Worm (Caenorhabditis elegans) whole organism, L4 larva: ENCODE data around the gene irld-49.

Source experiments
- F10B5.3 ChIP-seq: sonication (generic microtip); optimal IDR thresholded peaks from 2 replicates; lab custom pipeline; 2016; ENCODE audit warnings: mild to moderate bottlenecking, missing genetic modification characterization, missing compliant biosample characterization
- R02D3.7 ChIP-seq: fragments of 150-350 bp; sonication (generic microtip); optimal IDR thresholded peaks from 3 replicates; lab custom pipeline; 2014; ENCODE audit warnings: missing biosample characterization, missing genetic modification characterization
- T20F7.1 ChIP-seq: fragments of 200-800 bp; sonication (Bioruptor generic); optimal IDR thresholded peaks from 2 replicates; lab custom pipeline; 2018; ENCODE audit warnings: mild to moderate bottlenecking, missing genetic modification characterization, missing compliant biosample characterization
- T26A8.4 ChIP-seq: fragments of 200-800 bp; sonication (Bioruptor generic); IDR thresholded peaks from 2 replicates; pipeline ENCODE4 v1.3.6; 2022; ENCODE audit warnings: missing genetic modification characterization, missing compliant biosample characterization
- Y75B8A.6 ChIP-seq: fragments of 200-800 bp; sonication (Bioruptor generic); IDR thresholded peaks from 2 replicates; pipeline ENCODE4 v1.3.6; 2022; ENCODE audit warnings: missing genetic modification reagents, missing genetic modification characterization, missing compliant biosample characterization
- ZK546.5 ChIP-seq, 2 experiments: sonication (generic microtip); optimal IDR thresholded peaks; 2 replicates each; lab custom pipeline; 2017; ENCODE audit warnings: missing biosample characterization in 2 of 2, missing genetic modification characterization in 2 of 2
- attf-4 ChIP-seq: sonication (generic microtip); optimal IDR thresholded peaks from 3 replicates; lab custom pipeline; 2017; ENCODE audit warnings: missing biosample characterization, missing genetic modification characterization
- ceh-28 ChIP-seq: fragments of 150-350 bp; optimal IDR thresholded peaks from 2 replicates; lab custom pipeline; 2014; ENCODE audit warnings: missing biosample characterization, missing genetic modification reagents, missing genetic modification characterization
- ces-1 ChIP-seq: fragments of 150-350 bp; sonication (generic microtip); optimal IDR thresholded peaks from 4 replicates; lab custom pipeline; 2014; ENCODE audit warnings: missing biosample characterization, missing genetic modification reagents, missing genetic modification characterization
- ctbp-1 ChIP-seq: fragments of 200-800 bp; sonication (Bioruptor generic); IDR thresholded peaks from 2 replicates; pipeline ENCODE4 v1.3.6; 2022; ENCODE audit warnings: missing genetic modification reagents, missing genetic modification characterization, missing compliant biosample characterization
- daf-19 ChIP-seq: fragments of 200-800 bp; sonication (Bioruptor generic); conservative IDR thresholded peaks from 2 replicates; pipeline ENCODE4 v1.3.6; 2022; ENCODE audit warnings: missing genetic modification characterization, missing compliant biosample characterization
- dpl-1 ChIP-seq: fragments of 150-350 bp; optimal IDR thresholded peaks from 2 replicates; lab custom pipeline; 2014; ENCODE audit warnings: missing biosample characterization, missing genetic modification reagents, missing genetic modification characterization
- hif-1 ChIP-seq, 2 experiments: sonication (generic microtip); optimal IDR thresholded peaks; 2 replicates each; lab custom pipeline; 2016 to 2017; ENCODE audit warnings: missing compliant biosample characterization in 2 of 2, missing genetic modification characterization in 2 of 2, missing genetic modification reagents in 2 of 2, missing genotype in 2 of 2, mild to moderate bottlenecking in 1 of 2
- hlh-11 ChIP-seq: fragments of 200-800 bp; sonication (Bioruptor generic); optimal IDR thresholded peaks from 2 replicates; lab custom pipeline; 2018; ENCODE audit warnings: mild to moderate bottlenecking, missing genetic modification characterization, missing compliant biosample characterization
- hlh-30 ChIP-seq: sonication (generic microtip); optimal IDR thresholded peaks from 2 replicates; lab custom pipeline; 2017; ENCODE audit warnings: antibody characterized with exemption, mild to moderate bottlenecking, missing genetic modification characterization, missing compliant biosample characterization; ENCODE audit not compliant: insufficient read depth
- hmg-1.1 ChIP-seq: fragments of 200-800 bp; sonication (Bioruptor generic); IDR thresholded peaks from 2 replicates; pipeline ENCODE4 v1.3.6; 2022; ENCODE audit warnings: missing genetic modification reagents, missing genetic modification characterization, missing compliant biosample characterization
- lin-1 ChIP-seq: fragments of 200-800 bp; sonication (Bioruptor generic); IDR thresholded peaks from 2 replicates; pipeline ENCODE4 v1.3.6; 2022; ENCODE audit warnings: missing genetic modification reagents, missing genetic modification characterization, missing compliant biosample characterization
- lin-15B ChIP-seq: fragments of 150-350 bp; sonication (generic microtip); optimal IDR thresholded peaks from 3 replicates; lab custom pipeline; 2014; ENCODE audit warnings: missing biosample characterization, missing genetic modification characterization
- lin-29 ChIP-seq: fragments of 200-800 bp; sonication (Bioruptor generic); IDR thresholded peaks from 2 replicates; pipeline ENCODE4 v1.3.6; 2022; ENCODE audit warnings: missing genetic modification reagents, missing genetic modification characterization, missing compliant biosample characterization
- lir-3 ChIP-seq: sonication (generic microtip); optimal IDR thresholded peaks from 2 replicates; lab custom pipeline; 2016; ENCODE audit warnings: mild to moderate bottlenecking, missing genetic modification characterization, missing compliant biosample characterization
- madf-5 ChIP-seq, 2 experiments: fragments of 200-800 bp; sonication (Bioruptor generic); IDR thresholded peaks; 2 replicates each; pipeline ENCODE4 v1.3.6; 2022; ENCODE audit warnings: missing compliant biosample characterization in 2 of 2, missing genetic modification characterization in 2 of 2
- madf-9 ChIP-seq: fragments of 200-800 bp; sonication (Bioruptor generic); conservative IDR thresholded peaks from 2 replicates; pipeline ENCODE4 v1.3.6; 2022; ENCODE audit warnings: missing genetic modification reagents, missing genetic modification characterization, missing compliant biosample characterization
- mdl-1 ChIP-seq, 2 experiments: fragments of 150-350 bp in 1 of 2; sonication (generic microtip) in 1 of 2; optimal IDR thresholded peaks; 2 replicates each; lab custom pipeline; 2014 to 2017; ENCODE audit warnings: missing biosample characterization in 2 of 2, missing genetic modification characterization in 2 of 2
- nhr-11 ChIP-seq: fragments of 150-350 bp; optimal IDR thresholded peaks from 2 replicates; lab custom pipeline; 2014; ENCODE audit warnings: missing biosample characterization, missing genetic modification characterization
- nhr-237 ChIP-seq: sonication (generic microtip); optimal IDR thresholded peaks from 2 replicates; lab custom pipeline; 2017; ENCODE audit warnings: missing biosample characterization, missing genetic modification characterization
- nhr-28 ChIP-seq: fragments of 150-350 bp; optimal IDR thresholded peaks from 2 replicates; lab custom pipeline; 2014; ENCODE audit warnings: missing biosample characterization, missing genetic modification characterization
- nhr-41 ChIP-seq: fragments of 200-800 bp; sonication (Bioruptor generic); IDR thresholded peaks from 2 replicates; pipeline ENCODE4 v1.3.6; 2022; ENCODE audit warnings: missing genetic modification reagents, missing genetic modification characterization, missing compliant biosample characterization
- nhr-48 ChIP-seq: sonication (generic microtip); optimal IDR thresholded peaks from 2 replicates; lab custom pipeline; 2016; ENCODE audit warnings: mild to moderate bottlenecking, missing genetic modification characterization, missing compliant biosample characterization
- nhr-6 ChIP-seq: fragments of 150-350 bp; optimal IDR thresholded peaks from 2 replicates; lab custom pipeline; 2014; ENCODE audit warnings: missing biosample characterization, missing genetic modification characterization
- pha-4 ChIP-seq, 2 experiments: fragments of 150-350 bp in 1 of 2; fragments of 200-800 bp in 1 of 2; sonication (Bioruptor generic) in 1 of 2; IDR thresholded peaks in 1 of 2; optimal IDR thresholded peaks in 1 of 2; 2 replicates each; pipeline versions ENCODE4 v1.3.6 to Lab custom; 2014 to 2022; ENCODE audit warnings: missing genetic modification characterization in 2 of 2, missing genetic modification reagents in 2 of 2, missing biosample characterization in 1 of 2, missing compliant biosample characterization in 1 of 2
- php-3 ChIP-seq: fragments of 200-800 bp; sonication (Bioruptor generic); IDR thresholded peaks from 2 replicates; pipeline ENCODE4 v1.3.6; 2022; ENCODE audit warnings: missing genetic modification reagents, missing genetic modification characterization, missing compliant biosample characterization
- pqm-1 ChIP-seq: sonication (generic microtip); optimal IDR thresholded peaks from 2 replicates; lab custom pipeline; 2017; ENCODE audit warnings: missing biosample characterization, missing genetic modification characterization
- rbr-2 ChIP-seq: sonication (generic microtip); optimal IDR thresholded peaks from 2 replicates; lab custom pipeline; 2016; ENCODE audit warnings: missing genotype, missing genetic modification characterization, missing compliant biosample characterization
- snpc-4 ChIP-seq: fragments of 150-350 bp; optimal IDR thresholded peaks from 2 replicates; lab custom pipeline; 2014; ENCODE audit warnings: missing biosample characterization, missing genetic modification characterization
- spr-1 ChIP-seq: sonication (generic microtip); optimal IDR thresholded peaks from 2 replicates; lab custom pipeline; 2016; ENCODE audit warnings: mild to moderate bottlenecking, missing genetic modification characterization, missing compliant biosample characterization
- spr-3 ChIP-seq: fragments of 200-800 bp; sonication (Bioruptor generic); optimal IDR thresholded peaks from 2 replicates; lab custom pipeline; 2018; ENCODE audit warnings: mild to moderate bottlenecking, missing genetic modification characterization, missing compliant biosample characterization
- tra-1 ChIP-seq: fragments of 200-800 bp; sonication (Bioruptor generic); IDR thresholded peaks from 2 replicates; pipeline ENCODE4 v1.3.6; 2022; ENCODE audit warnings: missing genetic modification reagents, missing genetic modification characterization, missing compliant biosample characterization
- unc-39 ChIP-seq: sonication (generic microtip); optimal IDR thresholded peaks from 2 replicates; lab custom pipeline; 2017; ENCODE audit warnings: missing biosample characterization, missing genetic modification characterization
- vab-7 ChIP-seq: fragments of 200-800 bp; sonication (Bioruptor generic); IDR thresholded peaks from 2 replicates; pipeline ENCODE4 v1.3.6; 2022; ENCODE audit warnings: missing genetic modification reagents, missing genetic modification characterization, missing compliant biosample characterization
- zfp-2 ChIP-seq: sonication (generic microtip); optimal IDR thresholded peaks from 2 replicates; lab custom pipeline; 2016; ENCODE audit warnings: mild to moderate bottlenecking, missing genetic modification characterization, missing compliant biosample characterization
- zfp-3 ChIP-seq: fragments of 200-800 bp; sonication (Bioruptor generic); conservative IDR thresholded peaks from 2 replicates; pipeline ENCODE4 v1.3.6; 2022; ENCODE audit warnings: missing genetic modification reagents, missing genetic modification characterization, missing compliant biosample characterization
- zip-2 ChIP-seq: fragments of 150-350 bp; optimal IDR thresholded peaks from 2 replicates; lab custom pipeline; 2014; ENCODE audit warnings: missing biosample characterization, missing genetic modification characterization
- ztf-7 ChIP-seq: fragments of 150-350 bp; optimal IDR thresholded peaks from 2 replicates; lab custom pipeline; 2014; ENCODE audit warnings: missing biosample characterization, missing genetic modification characterization

The irld-49 gene

DNA sequence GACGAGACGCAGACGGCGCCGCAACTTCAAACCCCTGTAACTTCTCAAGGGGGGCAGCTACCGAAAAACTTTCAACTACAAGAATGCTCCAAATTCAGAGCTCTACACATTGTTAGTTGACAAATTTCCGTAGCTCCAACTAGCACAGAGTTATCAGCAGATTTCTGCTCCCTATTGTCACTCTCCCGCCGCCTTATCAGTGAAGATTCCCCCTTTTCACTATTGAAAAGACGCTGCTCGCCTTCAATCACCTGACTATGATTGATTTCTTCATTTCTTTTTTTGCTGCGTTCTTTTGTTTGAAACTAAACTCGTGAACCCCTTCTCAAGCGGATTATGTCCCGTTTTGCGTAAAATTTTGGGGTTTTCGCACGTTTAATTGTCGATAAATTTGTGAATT, 21.6 kb upstream of the irld-49 start (continued):
- TF ChIP-seq madf-9 (GFP tag; lab: Robert Waterston, UW) (no peak), pqm-1 (tag; lab: Kevin White, UChicago) (peak; percentile 41), nhr-48 (tag; lab: Kevin White, UChicago) (no peak), hlh-11 (tag; lab: Kevin White, UChicago) (peak; percentile 49), spr-1 (tag; lab: Kevin White, UChicago) (no peak), zfp-3 (GFP tag; lab: Robert Waterston, UW) (no peak), spr-3 (no peak), R02D3.7 (tag; lab: Kevin White, UChicago) (no peak), lir-3 (no peak), madf-5 (GFP tag; IDR thresholded peaks at IDR 0.05; lab: Robert Waterston, UW) (no peak), hmg-1.1 (GFP tag; lab: Robert Waterston, UW) (no peak), lin-1 (peak; percentile 10; the same call in 1 of the 2 replicates), nhr-41 (no peak), attf-4 (tag; lab: Kevin White, UChicago) (no peak), ztf-7 (tag; lab: Kevin White, UChicago) (no peak), nhr-6 (no peak), nhr-11 (tag; lab: Kevin White, UChicago) (no peak), rbr-2 (tag; lab: Kevin White, UChicago) (no peak), dpl-1 (no peak), lin-29 (GFP tag; lab: Robert Waterston, UW) (no peak), mdl-1 (tag; optimal IDR thresholded peaks at IDR 0.05; lab: Kevin White, UChicago) (no peak), pha-4 (GFP tag; IDR thresholded peaks at IDR 0.05; lab: Robert Waterston, UW) (no peak), pha-4 (tag; optimal IDR thresholded peaks at IDR 0.05; lab: Kevin White, UChicago) (no peak), lin-15B (tag; lab: Kevin White, UChicago) (no peak), vab-7 (GFP tag; lab: Robert Waterston, UW) (no peak), hlh-30 (tag; lab: Kevin White, UChicago) (peak; percentile 45), ZK546.5 (tag; optimal IDR thresholded peaks at IDR 0.05; lab: Kevin White, UChicago) (no peak), php-3 (GFP tag; lab: Robert Waterston, UW) (no peak), zip-2 (no peak), daf-19 (GFP tag; lab: Robert Waterston, UW) (no peak), T20F7.1 (GFP tag; lab: Kevin White, UChicago) (no peak), ctbp-1 (GFP tag; lab: Robert Waterston, UW) (no peak), ces-1 (GFP tag; lab: Kevin White, UChicago) (no peak), ceh-28 (no peak), nhr-237 (tag; lab: Kevin White, UChicago) (no peak), nhr-28 (tag; lab: Kevin White, UChicago) (peak; percentile 17), F10B5.3 (tag; lab: Kevin White, UChicago) (no peak), snpc-4 (tag; lab: Kevin White, UChicago) (no peak), Y75B8A.6 (GFP tag; lab: Robert Waterston, UW) (no peak), T26A8.4 (GFP tag; lab: Robert Waterston, UW) (no peak), hif-1 (tag; optimal IDR thresholded peaks at IDR 0.05; lab: Kevin White, UChicago) (peak in 1 of 2 experiments; percentile 3), zfp-2 (no peak), unc-39 (tag; lab: Kevin White, UChicago) (no peak), tra-1 (GFP tag; lab: Robert Waterston, UW) (no peak)
